Worm (Caenorhabditis elegans) whole organism, L4 larva: ENCODE results near the gene plp-2.

Experiments used
- F49E8.2 ChIP-seq: sonication (generic microtip); optimal IDR thresholded peaks from 2 replicates; lab custom pipeline; 2016; ENCODE audit warnings: missing compliant biosample characterization, mild to moderate bottlenecking, missing genetic modification characterization, borderline replicate concordance
- R02D3.7 ChIP-seq: fragments of 150-350 bp; sonication (generic microtip); optimal IDR thresholded peaks from 3 replicates; lab custom pipeline; 2014; ENCODE audit warnings: missing biosample characterization, missing genetic modification characterization
- T26A8.4 ChIP-seq: fragments of 200-800 bp; sonication (Bioruptor generic); IDR thresholded peaks from 2 replicates; pipeline ENCODE4 v1.3.6; 2022; ENCODE audit warnings: missing genetic modification characterization, missing compliant biosample characterization
- Y75B8A.6 ChIP-seq: fragments of 200-800 bp; sonication (Bioruptor generic); IDR thresholded peaks from 2 replicates; pipeline ENCODE4 v1.3.6; 2022; ENCODE audit warnings: missing genetic modification reagents, missing genetic modification characterization, missing compliant biosample characterization
- aha-1 ChIP-seq: fragments of 150-350 bp; peaks from one replicate; lab custom pipeline; 2014; ENCODE audit warnings: missing biosample characterization, missing genetic modification characterization
- ama-1 ChIP-seq: fragments of 150-350 bp; optimal IDR thresholded peaks from 2 replicates; lab custom pipeline; 2014; ENCODE audit warnings: inconsistent platforms, mixed read lengths
- attf-4 ChIP-seq: sonication (generic microtip); optimal IDR thresholded peaks from 3 replicates; lab custom pipeline; 2017; ENCODE audit warnings: missing biosample characterization, missing genetic modification characterization
- ceh-20 ChIP-seq: fragments of 200-800 bp; sonication (Bioruptor generic); IDR thresholded peaks from 2 replicates; pipeline ENCODE4 v1.3.6; 2022; ENCODE audit warnings: missing genetic modification reagents, missing genetic modification characterization, missing compliant biosample characterization
- ceh-28 ChIP-seq: fragments of 150-350 bp; optimal IDR thresholded peaks from 2 replicates; lab custom pipeline; 2014; ENCODE audit warnings: missing biosample characterization, missing genetic modification reagents, missing genetic modification characterization
- ceh-62 ChIP-seq: sonication (generic microtip); optimal IDR thresholded peaks from 2 replicates; lab custom pipeline; 2017; ENCODE audit warnings: missing biosample characterization, missing genetic modification characterization
- ctbp-1 ChIP-seq: fragments of 200-800 bp; sonication (Bioruptor generic); IDR thresholded peaks from 2 replicates; pipeline ENCODE4 v1.3.6; 2022; ENCODE audit warnings: missing genetic modification reagents, missing genetic modification characterization, missing compliant biosample characterization
- daf-8 ChIP-seq: fragments of 200-800 bp; sonication (Bioruptor generic); IDR thresholded peaks from 2 replicates; pipeline ENCODE4 v1.3.6; 2022; ENCODE audit warnings: missing genetic modification characterization, missing compliant biosample characterization
- egl-43 ChIP-seq: fragments of 200-800 bp; sonication (Bioruptor generic); IDR thresholded peaks from 2 replicates; pipeline ENCODE4 v1.3.6; 2022; ENCODE audit warnings: missing genetic modification reagents, missing genetic modification characterization, missing compliant biosample characterization
- gei-8 ChIP-seq: fragments of 200-800 bp; sonication (Bioruptor generic); optimal IDR thresholded peaks from 2 replicates; lab custom pipeline; 2018; ENCODE audit warnings: mild to moderate bottlenecking, missing genetic modification characterization, missing compliant biosample characterization
- hif-1 ChIP-seq, 2 experiments: sonication (generic microtip); optimal IDR thresholded peaks; 2 replicates each; lab custom pipeline; 2016 to 2017; ENCODE audit warnings: missing compliant biosample characterization in 2 of 2, missing genetic modification characterization in 2 of 2, missing genetic modification reagents in 2 of 2, missing genotype in 2 of 2, mild to moderate bottlenecking in 1 of 2
- hlh-30 ChIP-seq: sonication (generic microtip); optimal IDR thresholded peaks from 2 replicates; lab custom pipeline; 2017; ENCODE audit warnings: antibody characterized with exemption, mild to moderate bottlenecking, missing genetic modification characterization, missing compliant biosample characterization; ENCODE audit not compliant: insufficient read depth
- lin-1 ChIP-seq: fragments of 200-800 bp; sonication (Bioruptor generic); IDR thresholded peaks from 2 replicates; pipeline ENCODE4 v1.3.6; 2022; ENCODE audit warnings: missing genetic modification reagents, missing genetic modification characterization, missing compliant biosample characterization
- lin-13 ChIP-seq: fragments of 150-350 bp; optimal IDR thresholded peaks from 2 replicates; lab custom pipeline; 2014; ENCODE audit warnings: missing biosample characterization, missing genetic modification reagents, missing genetic modification characterization
- lin-38 ChIP-seq: fragments of 200-800 bp; sonication (Bioruptor generic); IDR thresholded peaks from 2 replicates; pipeline ENCODE4 v1.3.6; 2022; ENCODE audit warnings: missing genetic modification reagents, missing genetic modification characterization, missing compliant biosample characterization
- lin-39 ChIP-seq: fragments of 150-350 bp; optimal IDR thresholded peaks from 2 replicates; lab custom pipeline; 2014; ENCODE audit warnings: missing biosample characterization, missing genetic modification reagents, missing genetic modification characterization
- lsy-2 ChIP-seq, 2 experiments: fragments of 150-350 bp in 1 of 2; sonication (generic microtip) in 1 of 2; optimal IDR thresholded peaks; 2 replicates each; lab custom pipeline; 2014 to 2017; ENCODE audit warnings: missing biosample characterization in 2 of 2, missing genetic modification characterization in 2 of 2
- mdt-29 ChIP-seq: fragments of 200-800 bp; sonication (Bioruptor generic); IDR thresholded peaks from 2 replicates; pipeline ENCODE4 v1.3.6; 2022; ENCODE audit warnings: missing genetic modification reagents, missing genetic modification characterization, missing compliant biosample characterization
- mep-1 ChIP-seq: fragments of 150-350 bp; sonication (generic microtip); optimal IDR thresholded peaks from 3 replicates; lab custom pipeline; 2014; ENCODE audit warnings: missing biosample characterization, missing genetic modification characterization
- mxl-2 ChIP-seq: fragments of 200-800 bp; sonication (Bioruptor generic); conservative IDR thresholded peaks from 2 replicates; pipeline ENCODE4 v1.3.6; 2022; ENCODE audit warnings: missing genetic modification reagents, missing genetic modification characterization, missing compliant biosample characterization
- nhr-102 ChIP-seq: sonication (generic microtip); optimal IDR thresholded peaks from 2 replicates; lab custom pipeline; 2016; ENCODE audit warnings: mild to moderate bottlenecking, missing genetic modification characterization, moderate library complexity, missing compliant biosample characterization
- nhr-48 ChIP-seq: sonication (generic microtip); optimal IDR thresholded peaks from 2 replicates; lab custom pipeline; 2016; ENCODE audit warnings: mild to moderate bottlenecking, missing genetic modification characterization, missing compliant biosample characterization
- pha-4 ChIP-seq, 2 experiments: fragments of 150-350 bp in 1 of 2; fragments of 200-800 bp in 1 of 2; sonication (Bioruptor generic) in 1 of 2; IDR thresholded peaks in 1 of 2; optimal IDR thresholded peaks in 1 of 2; 2 replicates each; pipeline versions ENCODE4 v1.3.6 to Lab custom; 2014 to 2022; ENCODE audit warnings: missing genetic modification characterization in 2 of 2, missing genetic modification reagents in 2 of 2, missing biosample characterization in 1 of 2, missing compliant biosample characterization in 1 of 2
- rbr-2 ChIP-seq: sonication (generic microtip); optimal IDR thresholded peaks from 2 replicates; lab custom pipeline; 2016; ENCODE audit warnings: missing genotype, missing genetic modification characterization, missing compliant biosample characterization
- snpc-1.2 ChIP-seq: fragments of 200-800 bp; sonication (Bioruptor generic); IDR thresholded peaks from 2 replicates; pipeline ENCODE4 v1.3.6; 2022; ENCODE audit warnings: missing genetic modification reagents, missing genetic modification characterization, missing compliant biosample characterization
- snpc-4 ChIP-seq: fragments of 150-350 bp; optimal IDR thresholded peaks from 2 replicates; lab custom pipeline; 2014; ENCODE audit warnings: missing biosample characterization, missing genetic modification characterization
- spr-1 ChIP-seq: sonication (generic microtip); optimal IDR thresholded peaks from 2 replicates; lab custom pipeline; 2016; ENCODE audit warnings: mild to moderate bottlenecking, missing genetic modification characterization, missing compliant biosample characterization
- spr-3 ChIP-seq: fragments of 200-800 bp; sonication (Bioruptor generic); optimal IDR thresholded peaks from 2 replicates; lab custom pipeline; 2018; ENCODE audit warnings: mild to moderate bottlenecking, missing genetic modification characterization, missing compliant biosample characterization
- unc-130 ChIP-seq: sonication (generic microtip); optimal IDR thresholded peaks from 2 replicates; lab custom pipeline; 2016; ENCODE audit warnings: missing genetic modification reagents, missing genetic modification characterization, missing compliant biosample characterization
- unc-39 ChIP-seq: sonication (generic microtip); optimal IDR thresholded peaks from 2 replicates; lab custom pipeline; 2017; ENCODE audit warnings: missing biosample characterization, missing genetic modification characterization
- unc-62 ChIP-seq, 3 experiments: fragments of 150-350 bp in 1 of 3; sonication (generic microtip); optimal IDR thresholded peaks in 2 of 3; peaks in 1 of 3; 1 replicate in 1 of 3; 2 replicates in 2 of 3; lab custom pipeline; 2014 to 2017; ENCODE audit warnings: missing biosample characterization in 3 of 3, missing genetic modification characterization in 3 of 3, missing genetic modification reagents in 3 of 3, missing genotype in 1 of 3
- ztf-11 ChIP-seq: fragments of 150-350 bp; optimal IDR thresholded peaks from 2 replicates; lab custom pipeline; 2014; ENCODE audit warnings: missing biosample characterization, missing genetic modification characterization
- ztf-7 ChIP-seq: fragments of 150-350 bp; optimal IDR thresholded peaks from 2 replicates; lab custom pipeline; 2014; ENCODE audit warnings: missing biosample characterization, missing genetic modification characterization

plp-2 gene

DNA sequence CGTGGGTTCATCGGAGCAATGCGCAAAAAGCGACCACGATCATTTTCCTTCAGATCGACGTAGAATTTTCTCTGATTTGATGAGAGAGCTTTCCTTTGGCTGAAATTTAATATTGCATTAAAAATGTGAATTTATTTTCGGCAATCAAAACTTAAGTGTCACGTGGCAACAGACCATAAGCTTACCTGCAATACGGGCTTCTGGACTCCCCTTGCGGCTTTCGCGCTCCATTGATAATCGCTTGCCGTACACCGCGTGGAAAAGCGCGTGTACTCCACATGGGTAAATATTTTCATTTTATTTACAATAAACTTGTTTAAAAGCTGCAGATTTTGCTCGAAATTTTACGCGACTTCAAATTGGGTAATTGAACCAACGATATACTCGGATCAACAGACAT, at the start of gene plp-2:
plp-2 (minus strand) TSS at position 280 of the 400 bp plus-strand sequence.
- TF ChIP-seq unc-62 (GFP tag; optimal IDR thresholded peaks at IDR 0.05 in 1 of 2; lab: Kevin White, UChicago) (peak in 1 of 2 experiments; percentile 79), unc-62 (tag; optimal IDR thresholded peaks at IDR 0.05; lab: Kevin White, UChicago) (no peak), ztf-7 (tag; lab: Kevin White, UChicago) (no peak), hlh-30 (tag; lab: Kevin White, UChicago) (peak; percentile 37), gei-8 (GFP tag; lab: Kevin White, UChicago) (no peak), snpc-4 (no peak), daf-8 (GFP tag; lab: Robert Waterston, UW) (no peak), R02D3.7 (tag; lab: Kevin White, UChicago) (no peak), lin-38 (GFP tag; lab: Robert Waterston, UW) (peak; percentile 62), lin-1 (GFP tag; lab: Robert Waterston, UW) (no peak), pha-4 (GFP tag; IDR thresholded peaks at IDR 0.05; lab: Robert Waterston, UW) (no peak), pha-4 (tag; optimal IDR thresholded peaks at IDR 0.05; lab: Kevin White, UChicago) (no peak)

DNA sequence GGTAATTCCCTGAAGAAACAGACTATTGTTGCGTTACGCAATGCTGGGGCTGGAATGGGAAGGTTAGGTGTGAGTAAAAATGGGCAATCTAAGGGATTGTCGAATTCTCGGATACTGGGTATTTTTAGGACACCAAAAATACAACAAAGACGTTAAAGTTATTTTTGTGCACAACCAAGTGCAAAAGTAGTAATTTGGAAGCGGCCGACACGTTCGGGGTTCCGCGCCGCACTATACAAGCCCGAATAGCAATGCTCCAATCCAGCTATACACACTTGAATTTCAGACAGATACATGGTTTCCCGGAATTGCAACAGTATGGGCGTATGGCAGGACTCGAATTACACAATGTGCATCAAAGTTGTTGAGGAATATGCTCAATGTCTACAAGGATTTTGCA, 45.4 kb upstream of the plp-2 start:
- TF ChIP-seq ctbp-1 (GFP tag; lab: Robert Waterston, UW): no peak
- TF ChIP-seq ceh-28 (tag; lab: Kevin White, UChicago): no peak
- no peak for TF ChIP-seq ceh-62 (tag; lab: Kevin White, UChicago)
- TF ChIP-seq spr-1 (tag; lab: Kevin White, UChicago): no peak
- TF ChIP-seq spr-3 (GFP tag; lab: Kevin White, UChicago): no peak
- TF ChIP-seq nhr-102 (tag; lab: Kevin White, UChicago): no peak
- no peak for TF ChIP-seq hif-1 (tag; optimal IDR thresholded peaks at IDR 0.05; lab: Kevin White, UChicago)
- TF ChIP-seq T26A8.4 (GFP tag; lab: Robert Waterston, UW): no peak
- TF ChIP-seq unc-130 (GFP tag; lab: Kevin White, UChicago): no peak
- TF ChIP-seq mdt-29 (GFP tag; lab: Robert Waterston, UW): no peak
- no peak for TF ChIP-seq nhr-48
- no peak for TF ChIP-seq mxl-2

DNA sequence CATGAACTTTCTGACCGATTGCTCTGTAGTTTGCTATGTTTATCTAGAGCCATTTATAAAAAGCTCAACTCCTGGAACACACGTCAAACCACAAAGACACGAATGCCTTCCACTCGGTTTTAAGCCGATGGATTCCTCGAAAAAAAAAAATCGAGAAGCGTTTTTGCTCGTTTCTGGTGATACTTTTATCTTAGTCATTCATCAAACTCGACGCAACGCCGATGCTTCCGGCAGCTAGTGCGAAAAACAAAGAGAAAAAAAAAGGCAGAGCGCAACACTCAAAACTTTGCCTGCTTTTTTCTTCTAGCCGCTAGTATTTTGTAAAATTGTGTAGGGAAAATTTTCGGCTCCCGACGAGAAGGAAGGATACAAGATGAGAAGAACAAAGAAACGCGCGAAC, 45.0 kb upstream of the plp-2 start:
- no peak for TF ChIP-seq F49E8.2 (tag; lab: Kevin White, UChicago)
- TF ChIP-seq mep-1 (tag; lab: Kevin White, UChicago): peak; percentile 16
- TF ChIP-seq unc-62 (GFP tag; optimal IDR thresholded peaks at IDR 0.05 in 1 of 2; lab: Kevin White, UChicago): peak in 1 of 2 experiments; percentile 93
- no peak for TF ChIP-seq unc-62 (tag; optimal IDR thresholded peaks at IDR 0.05; lab: Kevin White, UChicago)
- peak; percentile 50 for TF ChIP-seq aha-1 (tag; lab: Kevin White, UChicago)
- TF ChIP-seq egl-43 (GFP tag; lab: Robert Waterston, UW): no peak
- TF ChIP-seq nhr-102 (tag; lab: Kevin White, UChicago): no peak
- TF ChIP-seq lsy-2 (tag; optimal IDR thresholded peaks at IDR 0.05; lab: Kevin White, UChicago): peak in 1 of 2 experiments; percentile 26
- no peak for TF ChIP-seq lin-39 (tag; lab: Kevin White, UChicago)
- TF ChIP-seq ceh-20: peak; percentile 56; the same call in 1 of the 2 replicates
- no peak for TF ChIP-seq pha-4 (GFP tag; IDR thresholded peaks at IDR 0.05; lab: Robert Waterston, UW)
- TF ChIP-seq pha-4 (tag; optimal IDR thresholded peaks at IDR 0.05; lab: Kevin White, UChicago): no peak
- no peak for TF ChIP-seq rbr-2 (tag; lab: Kevin White, UChicago)
- TF ChIP-seq ama-1 (lab: Kevin White, UChicago): no peak

DNA sequence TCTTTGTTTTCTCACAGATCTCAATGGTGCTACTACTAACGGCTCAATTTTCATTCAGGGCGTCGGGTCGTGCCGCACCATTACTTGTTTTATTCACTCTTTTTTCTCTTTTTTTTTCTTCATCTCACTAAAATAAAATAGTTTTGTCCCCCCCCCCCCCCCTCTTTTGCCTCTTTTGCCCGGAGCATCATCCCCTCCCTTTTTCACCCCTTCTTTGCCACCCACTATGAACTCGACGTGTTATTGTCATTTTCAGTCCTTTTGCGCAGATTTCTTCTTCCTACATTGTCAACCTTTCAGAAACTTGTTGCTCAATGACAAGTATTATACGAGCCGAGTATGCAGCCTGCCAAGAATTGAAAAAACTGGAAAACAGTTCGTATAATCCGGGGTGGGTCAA, 43.4 kb upstream of the plp-2 start, which contains the start of gene seb-3:
seb-3 (plus strand) TSS at position 301 of the 400 bp plus-strand sequence.
- TF ChIP-seq unc-39 (tag; lab: Kevin White, UChicago): no peak
- no peak for TF ChIP-seq Y75B8A.6 (GFP tag; lab: Robert Waterston, UW)
- TF ChIP-seq snpc-1.2 (GFP tag; lab: Robert Waterston, UW): no peak
- no peak for TF ChIP-seq attf-4 (tag; lab: Kevin White, UChicago)
- TF ChIP-seq ztf-11 (tag; lab: Kevin White, UChicago): no peak
- TF ChIP-seq lsy-2 (tag; optimal IDR thresholded peaks at IDR 0.05; lab: Kevin White, UChicago): no peak
- no peak for TF ChIP-seq lin-13 (GFP tag; lab: Kevin White, UChicago)
- TF ChIP-seq egl-43 (GFP tag; lab: Robert Waterston, UW): no peak
